Fruit fly (Drosophila melanogaster): ENCODE results near the gene VhaM9.7-a.

The VhaM9.7-a gene

DNA sequence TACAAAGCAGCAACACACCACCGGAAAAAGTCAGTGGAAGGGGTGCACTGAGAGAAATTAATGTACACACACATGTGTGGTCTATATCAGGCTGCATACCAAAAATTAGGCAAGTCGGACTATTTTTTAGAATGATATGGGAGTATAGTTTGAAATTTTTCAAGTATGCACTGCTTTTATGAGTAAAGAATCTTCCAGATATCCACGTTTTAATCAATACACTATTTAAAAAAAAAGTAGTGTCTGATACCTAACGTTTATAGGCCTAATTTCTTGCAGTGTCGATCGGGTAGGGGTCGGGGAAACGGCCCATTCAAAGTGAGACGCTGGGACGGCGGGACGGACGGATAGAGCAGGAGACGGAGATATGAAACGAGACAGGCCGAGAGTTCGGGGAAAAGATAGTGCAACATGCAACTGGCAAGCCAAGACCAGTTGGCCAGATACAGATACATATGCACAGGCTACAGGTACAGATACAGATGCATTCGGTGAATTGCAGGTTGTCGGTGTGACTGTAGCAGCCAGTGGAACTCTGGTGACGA is 32.1 kb upstream of the VhaM9.7-a start (continued):
- TF ChIP-seq CG7372 (GFP tag; IDR thresholded peaks at IDR 0.05) (peak; percentile 79), NFAT (GFP tag; IDR thresholded peaks at IDR 0.05) (no peak), dan (GFP tag; IDR thresholded peaks at IDR 0.05) (peak; percentile 86), CG4360 (GFP tag; IDR thresholded peaks at IDR 0.05) (peak; percentile 67), CG18476 (GFP tag; optimal IDR thresholded peaks at IDR 0.05) (peak; percentile 90), CG43689 (GFP tag; IDR thresholded peaks at IDR 0.05) (no peak), Dbx (GFP tag; IDR thresholded peaks at IDR 0.05) (no peak), fru (optimal IDR thresholded peaks at IDR 0.05) (no peak), Xbp1 (GFP tag; optimal IDR thresholded peaks at IDR 0.05) (peak; percentile 93), gce (GFP tag; IDR thresholded peaks at IDR 0.05) (peak; percentile 84), crol (GFP tag; IDR thresholded peaks at IDR 0.05) (peak; percentile 60), CG4424 (GFP tag; optimal IDR thresholded peaks at IDR 0.05) (peak; percentile 96), CG9215 (GFP tag; IDR thresholded peaks at IDR 0.05) (peak; percentile 73), sr (GFP tag; IDR thresholded peaks at IDR 0.05) (0 out of 3 replicates have a peak, but pooled peaks have one; percentile 29), CG3838 (GFP tag; optimal IDR thresholded peaks at IDR 0.05) (peak; percentile 72), E2f1 (GFP tag; IDR thresholded peaks at IDR 0.05) (peak; percentile 81), tap (tag; optimal IDR thresholded peaks at IDR 0.05) (peak; percentile 93), C15 (GFP tag; IDR thresholded peaks at IDR 0.05) (no peak), Trl (optimal IDR thresholded peaks at IDR 0.05) (no peak), Trl (GFP tag; optimal IDR thresholded peaks at IDR 0.05) (peak; percentile 92), Hey (tag; optimal IDR thresholded peaks at IDR 0.05) (peak; percentile 38), CG18599 (GFP tag; optimal IDR thresholded peaks at IDR 0.05) (peak; percentile 80), usp (GFP tag; optimal IDR thresholded peaks at IDR 0.05) (no peak), CG15073 (GFP tag; optimal IDR thresholded peaks at IDR 0.05) (peak; percentile 66), CG8281 (tag; optimal IDR thresholded peaks at IDR 0.05) (peak; percentile 79), CG31441 (GFP tag; IDR thresholded peaks at IDR 0.05) (peak; percentile 98), sens-2 (GFP tag; IDR thresholded peaks at IDR 0.05) (peak; percentile 87), p53 (GFP tag; optimal IDR thresholded peaks at IDR 0.05) (peak; percentile 83), Med (GFP tag) (peak; percentile 97), eyg (GFP tag; optimal IDR thresholded peaks at IDR 0.05) (peak; percentile 76), CG18764 (GFP tag; optimal IDR thresholded peaks at IDR 0.05) (peak; percentile 86), CG17361 (GFP tag; IDR thresholded peaks at IDR 0.05) (peak; percentile 97), cato (GFP tag; optimal IDR thresholded peaks at IDR 0.05; ENCODE audit: borderline replicate concordance) (peak; percentile 91), vfl (GFP tag; optimal IDR thresholded peaks at IDR 0.05) (peak; percentile 66), so (GFP tag; IDR thresholded peaks at IDR 0.05) (peak; percentile 90), CG10462 (GFP tag; optimal IDR thresholded peaks at IDR 0.05) (peak; percentile 92), chn (GFP tag; optimal IDR thresholded peaks at IDR 0.05) (peak; percentile 95), CG18619 (GFP tag; optimal IDR thresholded peaks at IDR 0.05) (peak; percentile 89), CG4282 (GFP tag; optimal IDR thresholded peaks at IDR 0.05) (peak; percentile 72), CG8765 (GFP tag; IDR thresholded peaks at IDR 0.05) (peak; percentile 87), CG12299 (tag; optimal IDR thresholded peaks at IDR 0.05) (peak; percentile 80), lab (GFP tag; optimal IDR thresholded peaks at IDR 0.05) (peak; percentile 85), D19B (GFP tag; optimal IDR thresholded peaks at IDR 0.05) (no peak), unc-4 (GFP tag; IDR thresholded peaks at IDR 0.05; ENCODE audit: partially characterized antibody) (no peak), CG2712 (tag; optimal IDR thresholded peaks at IDR 0.05) (peak; percentile 98), Optix (GFP tag; IDR thresholded peaks at IDR 0.05) (peak; percentile 88), CG10274 (GFP tag; optimal IDR thresholded peaks at IDR 0.05) (peak; percentile 75), Aef1 (GFP tag; IDR thresholded peaks at IDR 0.05) (peak; percentile 73), ac (GFP tag; optimal IDR thresholded peaks at IDR 0.05) (peak; percentile 96), Doc2 (GFP tag; IDR thresholded peaks at IDR 0.05) (no peak), croc (GFP tag; conservative IDR thresholded peaks at IDR 0.05) (peak; percentile 95), CG16813 (GFP tag; IDR thresholded peaks at IDR 0.05; ENCODE audit: partially characterized antibody) (no peak), gsb-n (tag; optimal IDR thresholded peaks at IDR 0.05) (peak; percentile 96)
